Worm (Caenorhabditis elegans): ENCODE measurements around the gene F22B5.6.

ce11 chrII:8412935-8413334, 43.1 kb downstream of the F22B5.6 start:
- no peak for TF ChIP-seq dmd-4 (tag; optimal IDR thresholded peaks at IDR 0.05)
- no peak for TF ChIP-seq mdl-1 (tag; optimal IDR thresholded peaks at IDR 0.05)
- no peak for TF ChIP-seq elt-1 (tag; optimal IDR thresholded peaks at IDR 0.05)
- TF ChIP-seq nhr-25 (tag; optimal IDR thresholded peaks at IDR 0.05) = no peak
- no peak for TF ChIP-seq alr-1 (tag; optimal IDR thresholded peaks at IDR 0.05)
- no peak for TF ChIP-seq ZK546.5 (tag; optimal IDR thresholded peaks at IDR 0.05)
- peak; percentile 20 for TF ChIP-seq fos-1 (tag; optimal IDR thresholded peaks at IDR 0.05)
- TF ChIP-seq nhr-237 (tag; optimal IDR thresholded peaks at IDR 0.05) = no peak
- no peak for TF ChIP-seq lsy-2 (tag; optimal IDR thresholded peaks at IDR 0.05)
- no peak for TF ChIP-seq R02D3.7 (tag; optimal IDR thresholded peaks at IDR 0.05)
- no peak for TF ChIP-seq unc-62 (GFP tag; optimal IDR thresholded peaks at IDR 0.05)

Measured in whole organism, L2 larva.